Fruit fly (Drosophila melanogaster) Kc167 (cell line): ENCODE results near the gene Pgant5.

Experiments used
- Myc ChIP-seq: fragments of >200 bp; optimal IDR thresholded peaks from 2 replicates; lab custom pipeline; 2017; ENCODE audit warnings: missing external identifiers
- Sin3A ChIP-seq: fragments of >200 bp; optimal IDR thresholded peaks from 2 replicates; lab custom pipeline; 2018; ENCODE audit warnings: missing external identifiers
- h ChIP-seq: fragments of >200 bp; optimal IDR thresholded peaks from 3 replicates; lab custom pipeline; 2018; ENCODE audit warnings: missing external identifiers
- insv ChIP-seq: fragments of >200 bp; optimal IDR thresholded peaks from 3 replicates; lab custom pipeline; 2018; ENCODE audit warnings: missing external identifiers
- psq ChIP-seq: fragments of >200 bp; optimal IDR thresholded peaks from 2 replicates; lab custom pipeline; 2017; ENCODE audit warnings: missing external identifiers
- ttk ChIP-seq: sonication (Bioruptor generic); optimal IDR thresholded peaks from 2 replicates; lab custom pipeline; 2017; ENCODE audit warnings: missing external identifiers

Gene Pgant5

dm6 chr2L:5084586-5085257 lies 8.7 kb downstream of the Pgant5 start:
- TF ChIP-seq insv (lab: Kevin White, UChicago), result no peak

DNA sequence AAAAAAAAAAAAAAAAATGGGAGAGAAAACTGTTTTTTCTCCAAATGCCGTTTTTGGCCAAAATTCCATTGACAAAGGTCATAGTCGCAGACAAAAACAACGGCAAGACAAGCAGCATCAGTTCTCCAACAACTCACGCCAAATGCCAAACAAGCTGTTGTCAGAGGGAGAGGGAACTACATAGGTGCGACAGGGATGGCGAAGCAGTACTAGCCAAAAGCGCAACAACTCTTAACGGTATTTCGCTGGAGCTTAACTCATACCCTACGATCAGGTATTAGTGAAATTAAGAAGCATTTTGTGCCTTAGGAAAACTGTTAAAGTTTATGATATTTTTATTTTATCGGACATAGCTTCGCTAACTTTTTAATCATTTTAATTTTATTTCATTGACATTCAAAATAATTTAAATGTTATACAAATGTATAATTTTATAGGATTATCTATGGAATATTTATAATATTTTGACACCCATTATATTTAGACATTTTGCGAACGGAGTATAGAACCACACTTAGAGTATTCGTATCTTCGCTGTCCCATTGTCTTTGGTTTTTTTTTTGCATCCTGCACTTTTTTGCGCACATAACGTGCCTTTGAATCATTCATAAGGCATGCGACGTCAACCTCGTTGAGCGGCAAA lies 13.0 kb downstream of the Pgant5 start:
- TF ChIP-seq ttk (lab: Kevin White, UChicago) (no peak), insv (lab: Kevin White, UChicago) (no peak), psq (lab: Kevin White, UChicago) (no peak), Sin3A (lab: Kevin White, UChicago) (no peak), Myc (lab: Kevin White, UChicago) (no peak), h (lab: Kevin White, UChicago) (no peak)

DNA sequence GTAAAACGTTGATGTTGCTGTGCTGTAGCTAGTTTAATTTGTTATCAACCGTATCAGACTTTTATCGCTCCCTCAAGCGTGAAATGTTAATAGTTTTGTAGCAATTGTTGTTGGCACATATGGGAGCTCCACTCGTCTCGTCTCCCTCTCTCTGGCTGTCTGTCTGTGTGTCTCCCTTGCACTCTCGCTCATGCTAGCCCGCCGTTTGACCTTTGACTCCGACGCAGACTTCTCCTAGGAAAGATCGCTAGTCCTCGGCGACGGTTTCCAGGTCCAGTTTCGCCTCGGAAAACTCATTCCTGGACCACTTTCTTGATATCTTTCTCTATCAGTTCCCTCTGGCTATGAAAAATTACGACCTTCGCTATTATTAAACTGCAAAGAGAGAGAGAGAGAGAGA lies 14.2 kb downstream of the Pgant5 start:
- TF ChIP-seq psq (lab: Kevin White, UChicago) (no peak), ttk (lab: Kevin White, UChicago) (no peak), Myc (lab: Kevin White, UChicago) (no peak), insv (lab: Kevin White, UChicago) (no peak), h (lab: Kevin White, UChicago) (no peak), Sin3A (lab: Kevin White, UChicago) (no peak)

DNA sequence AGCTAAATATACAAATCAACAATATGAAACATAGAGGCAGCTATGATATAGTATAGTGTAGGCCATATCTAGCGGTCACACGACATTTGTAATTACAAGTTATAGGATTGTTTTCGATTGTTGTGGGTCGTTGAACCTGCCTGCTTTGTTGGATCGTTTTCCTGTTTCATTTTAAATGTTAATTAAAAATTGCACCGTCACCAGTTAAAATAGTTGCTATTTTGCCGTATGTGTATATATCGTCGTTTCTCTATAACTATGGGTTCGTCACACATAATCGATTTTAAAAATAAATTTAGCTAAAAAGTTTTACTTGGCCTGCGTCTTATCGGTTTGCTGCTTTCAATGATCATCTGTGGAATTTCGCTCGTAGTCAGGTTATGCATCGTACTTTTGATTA lies 21.0 kb downstream of the Pgant5 start:
- no peak for TF ChIP-seq psq (lab: Kevin White, UChicago)
- TF ChIP-seq ttk (lab: Kevin White, UChicago), result no peak
- no peak for TF ChIP-seq Sin3A (lab: Kevin White, UChicago)
- TF ChIP-seq h (lab: Kevin White, UChicago), result no peak
- no peak for TF ChIP-seq insv (lab: Kevin White, UChicago)
- TF ChIP-seq Myc (lab: Kevin White, UChicago), result no peak

dm6 chr2L:5070797-5071579 lies 22.4 kb downstream of the Pgant5 start, which contains the start of gene RpL37A:
Gene RpL37A, plus strand, starts transcription at chr2L:5070957.
- TF ChIP-seq insv (lab: Kevin White, UChicago), result no peak
- no peak for TF ChIP-seq ttk (lab: Kevin White, UChicago)
- no peak for TF ChIP-seq Myc (lab: Kevin White, UChicago)
- no peak for TF ChIP-seq h (lab: Kevin White, UChicago)
- no peak for TF ChIP-seq Sin3A (lab: Kevin White, UChicago)
- TF ChIP-seq psq (lab: Kevin White, UChicago), result no peak

DNA sequence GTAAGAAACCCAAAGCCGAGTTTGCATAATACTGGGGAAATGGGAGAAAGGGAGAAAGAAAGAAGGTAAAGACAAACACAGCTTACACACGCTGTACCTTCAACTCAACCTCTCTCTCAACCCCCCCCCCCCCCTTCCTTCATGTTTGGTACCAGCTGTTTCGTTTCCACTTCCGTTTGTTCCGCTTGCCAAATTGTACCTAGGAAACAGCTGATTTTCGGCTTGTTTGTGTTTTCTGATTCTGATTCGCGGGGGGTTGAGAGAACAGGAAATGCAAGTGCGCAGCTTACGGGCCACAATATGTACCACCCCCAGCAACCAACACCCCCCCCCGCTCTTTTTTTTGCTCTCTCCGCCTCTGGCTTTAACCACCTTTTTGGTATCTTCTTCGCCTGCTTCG lies 29.5 kb downstream of the Pgant5 start:
- TF ChIP-seq ttk (lab: Kevin White, UChicago) (no peak), psq (lab: Kevin White, UChicago) (no peak), Myc (lab: Kevin White, UChicago) (no peak), Sin3A (lab: Kevin White, UChicago) (no peak), h (lab: Kevin White, UChicago) (no peak), insv (lab: Kevin White, UChicago) (no peak)

DNA sequence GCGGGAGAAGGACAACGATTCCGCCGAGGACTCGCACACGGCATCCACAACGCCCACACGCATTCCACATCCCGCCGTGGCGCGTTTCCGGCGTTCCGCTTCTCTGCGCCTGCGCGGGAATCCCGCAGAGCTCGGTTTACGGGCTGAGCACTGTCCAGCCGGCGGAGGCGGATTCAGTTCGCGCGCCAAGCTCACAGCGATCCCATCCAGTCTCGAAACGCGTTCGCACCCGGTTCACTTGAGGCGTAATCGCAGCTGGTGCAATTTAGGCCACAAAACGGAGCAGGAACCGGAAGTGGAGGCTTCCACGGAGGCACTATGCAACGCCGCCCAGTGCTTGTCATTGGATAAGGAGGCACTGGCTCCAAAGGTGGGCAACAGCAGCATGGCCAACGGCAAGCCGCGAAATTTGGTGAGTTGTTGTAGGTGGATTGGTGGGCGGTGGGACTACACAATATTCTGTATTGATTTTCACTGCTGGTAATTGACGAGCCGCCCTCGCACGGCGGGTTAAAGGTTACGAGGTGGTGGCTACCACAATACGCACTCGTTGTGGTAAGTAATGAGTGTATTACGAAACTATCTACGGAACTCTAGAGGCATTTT lies 30.5 kb downstream of the Pgant5 start:
- TF ChIP-seq ttk (lab: Kevin White, UChicago), result no peak
- no peak for TF ChIP-seq h (lab: Kevin White, UChicago)
- TF ChIP-seq Myc (lab: Kevin White, UChicago), result no peak
- TF ChIP-seq Sin3A (lab: Kevin White, UChicago), result no peak
- no peak for TF ChIP-seq insv (lab: Kevin White, UChicago)
- no peak for TF ChIP-seq psq (lab: Kevin White, UChicago)

- no peak for TF ChIP-seq insv (lab: Kevin White, UChicago)
- TF ChIP-seq Myc (lab: Kevin White, UChicago), result no peak
- no peak for TF ChIP-seq psq (lab: Kevin White, UChicago)
- TF ChIP-seq ttk (lab: Kevin White, UChicago), result no peak
- TF ChIP-seq Sin3A (lab: Kevin White, UChicago), result no peak
- TF ChIP-seq h (lab: Kevin White, UChicago), result no peak
Observed at dm6 chr2L:5060952-5061478, 32.4 kb downstream of the Pgant5 start.

- no peak for TF ChIP-seq Sin3A (lab: Kevin White, UChicago)
- no peak for TF ChIP-seq h (lab: Kevin White, UChicago)
- TF ChIP-seq Myc (lab: Kevin White, UChicago), result no peak
- no peak for TF ChIP-seq insv (lab: Kevin White, UChicago)
- no peak for TF ChIP-seq psq (lab: Kevin White, UChicago)
- no peak for TF ChIP-seq ttk (lab: Kevin White, UChicago)
Observed at dm6 chr2L:5060515-5060914, 32.9 kb downstream of the Pgant5 start, which contains the start of gene qtc. Gene qtc, plus strand, starts transcription at chr2L:5060815.

DNA sequence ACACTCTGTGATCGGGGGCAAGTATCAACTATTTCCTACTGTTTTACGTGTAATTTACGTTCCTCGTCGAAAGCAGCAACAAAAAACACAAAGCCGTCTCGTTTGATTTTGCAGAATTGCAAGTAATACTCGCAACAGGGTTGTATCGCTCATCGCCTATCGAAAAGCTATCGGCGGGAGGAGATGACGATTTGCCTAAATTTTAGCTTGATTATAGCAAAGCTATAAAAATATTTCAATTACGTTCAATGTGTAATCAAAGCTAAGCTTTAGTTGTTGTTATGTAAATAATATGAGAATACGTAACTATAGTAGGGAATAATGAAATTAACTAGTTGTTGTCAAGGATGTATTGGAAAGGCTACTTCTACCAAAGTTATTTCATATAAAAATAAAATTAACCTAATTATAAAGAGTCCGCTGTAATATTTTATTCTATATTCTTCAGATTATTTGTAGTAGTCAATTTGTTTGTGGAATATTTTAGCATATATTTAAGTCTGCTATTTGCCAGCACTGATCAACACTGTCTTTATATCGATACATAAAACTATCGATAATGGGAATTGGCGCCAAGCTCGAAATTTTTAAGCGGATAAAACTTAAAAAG lies 33.6 kb downstream of the Pgant5 start, which contains the start of gene Rpn11:
Rpn11 (minus strand) TSS at position 146 of the 610 bp plus-strand sequence.
- TF ChIP-seq psq (lab: Kevin White, UChicago) (no peak), ttk (lab: Kevin White, UChicago) (no peak), Sin3A (lab: Kevin White, UChicago) (no peak), h (lab: Kevin White, UChicago) (no peak), Myc (lab: Kevin White, UChicago) (no peak), insv (lab: Kevin White, UChicago) (no peak)
